Worm (Caenorhabditis elegans) whole organism, midembryonic: ENCODE results near the gene T10D4.1.

Experiments
- cog-1 ChIP-seq: sonication (generic microtip); optimal IDR thresholded peaks from 2 replicates; lab custom pipeline; 2016; ENCODE audit warnings: missing genetic modification characterization, missing compliant biosample characterization
- flt-1 ChIP-seq: fragments of 200-800 bp; sonication (Bioruptor generic); IDR thresholded peaks from 2 replicates; pipeline ENCODE4 v1.3.6; 2022; ENCODE audit warnings: missing genetic modification characterization, missing compliant biosample characterization
- klf-2 ChIP-seq: fragments of 200-800 bp; sonication (Bioruptor generic); conservative IDR thresholded peaks from 2 replicates; pipeline ENCODE4 v1.3.6; 2022; ENCODE audit warnings: missing genetic modification reagents, missing genetic modification characterization, missing compliant biosample characterization
- med-1 ChIP-seq: sonication (generic microtip); optimal IDR thresholded peaks from 2 replicates; lab custom pipeline; 2017; ENCODE audit warnings: missing genetic modification characterization, mild to moderate bottlenecking, missing compliant biosample characterization, antibody characterized with exemption, missing genetic modification reagents; ENCODE audit not compliant: insufficient read depth
- ref-1 ChIP-seq: fragments of 200-800 bp; sonication (Bioruptor generic); conservative IDR thresholded peaks from 2 replicates; pipeline ENCODE4 v1.3.6; 2022; ENCODE audit warnings: missing genetic modification reagents, missing genetic modification characterization, missing compliant biosample characterization
- tab-1 ChIP-seq: fragments of 200-800 bp; sonication (Bioruptor generic); IDR thresholded peaks from 2 replicates; pipeline ENCODE4 v1.3.6; 2022; ENCODE audit warnings: missing genetic modification characterization, missing compliant biosample characterization
- ztf-23 ChIP-seq: fragments of 200-800 bp; sonication (Bioruptor generic); IDR thresholded peaks from 2 replicates; pipeline ENCODE4 v1.3.6; 2022; ENCODE audit warnings: missing genetic modification reagents, missing genetic modification characterization, missing compliant biosample characterization
- ztf-29 ChIP-seq: fragments of 200-800 bp; sonication (Bioruptor generic); IDR thresholded peaks from 2 replicates; pipeline ENCODE4 v1.3.6; 2022; ENCODE audit warnings: missing genetic modification reagents, missing genetic modification characterization, missing compliant biosample characterization

ce11 chrII:3185848-3186247 is 35.9 kb downstream of the T10D4.1 start:
- TF ChIP-seq flt-1 (GFP tag; lab: Robert Waterston, UW) (no peak), klf-2 (GFP tag; lab: Robert Waterston, UW) (no peak), med-1 (GFP tag; lab: Kevin White, UChicago) (no peak), tab-1 (GFP tag; lab: Robert Waterston, UW) (no peak), ztf-29 (GFP tag; lab: Robert Waterston, UW) (no peak), ztf-23 (GFP tag; lab: Robert Waterston, UW) (no peak), ref-1 (GFP tag; lab: Robert Waterston, UW) (no peak), cog-1 (tag; lab: Kevin White, UChicago) (no peak)
